Worm (Caenorhabditis elegans): ENCODE data around the gene str-248.

ce11 chrV:15658262-15659060, 29.0 kb upstream of the str-248 start:
- TF ChIP-seq nhr-28 (tag; optimal IDR thresholded peaks at IDR 0.05) (no peak), unc-39 (tag; optimal IDR thresholded peaks at IDR 0.05) (no peak), nhr-237 (tag; optimal IDR thresholded peaks at IDR 0.05) (no peak), egl-27 (tag; optimal IDR thresholded peaks at IDR 0.05) (no peak), ama-1 (optimal IDR thresholded peaks at IDR 0.05) (no peak), fos-1 (tag; optimal IDR thresholded peaks at IDR 0.05) (no peak)

Measured in whole organism, L3 larva.